Fruit fly (Drosophila melanogaster) whole organism, embryonic: ENCODE results near the gene Atg18b.

Experiments used
- Aef1 ChIP-seq: fragments of 200-800 bp; sonication (Bioruptor generic); IDR thresholded peaks from 3 replicates; pipeline ENCODE4 v1.3.6; 2022; ENCODE audit warnings: missing biosample characterization, missing genetic modification characterization
- Bdp1 ChIP-seq: fragments of 200-800 bp; sonication (Bioruptor generic); optimal IDR thresholded peaks from 3 replicates; lab custom pipeline; 2016; ENCODE audit warnings: missing biosample characterization, missing genetic modification characterization
- CG10431 ChIP-seq: fragments of 200-800 bp; sonication (Bioruptor generic); optimal IDR thresholded peaks from 3 replicates; lab custom pipeline; 2018; ENCODE audit warnings: missing biosample characterization, mild to moderate bottlenecking, missing genetic modification characterization
- CG10959 ChIP-seq: fragments of 200-800 bp; sonication (Bioruptor generic); IDR thresholded peaks from 2 replicates; pipeline ENCODE4 v1.3.6; 2022; ENCODE audit warnings: missing biosample characterization, missing genetic modification characterization
- CG12391 ChIP-seq: fragments of 200-800 bp; sonication (Bioruptor generic); optimal IDR thresholded peaks from 3 replicates; lab custom pipeline; 2018; ENCODE audit warnings: missing biosample characterization, mild to moderate bottlenecking, missing genetic modification characterization, moderate library complexity
- CG12744 ChIP-seq: fragments of 200-800 bp; sonication (Bioruptor generic); optimal IDR thresholded peaks from 2 replicates; lab custom pipeline; 2016; ENCODE audit warnings: missing biosample characterization, missing genetic modification characterization
- CG13296 ChIP-seq: fragments of 200-800 bp; sonication (Bioruptor generic); optimal IDR thresholded peaks from 3 replicates; lab custom pipeline; 2018; ENCODE audit warnings: missing biosample characterization, mild to moderate bottlenecking, missing genetic modification characterization
- CG14050 ChIP-seq: fragments of 200-800 bp; sonication (Bioruptor generic); IDR thresholded peaks from 3 replicates; pipeline ENCODE4 v1.3.6; 2022; ENCODE audit warnings: missing biosample characterization, missing genetic modification characterization
- CG15601 ChIP-seq: fragments of 200-800 bp; sonication (Bioruptor generic); optimal IDR thresholded peaks from 3 replicates; lab custom pipeline; 2019; ENCODE audit warnings: missing biosample characterization, mild to moderate bottlenecking, missing genetic modification characterization, moderate library complexity
- CG15696 ChIP-seq: fragments of 200-800 bp; sonication (Bioruptor generic); optimal IDR thresholded peaks from 2 replicates; lab custom pipeline; 2019; ENCODE audit warnings: missing biosample characterization, mild to moderate bottlenecking, missing genetic modification characterization, moderate library complexity
- CG18619 ChIP-seq: fragments of 200-800 bp; sonication (Bioruptor generic); optimal IDR thresholded peaks from 3 replicates; lab custom pipeline; 2017; ENCODE audit warnings: missing biosample characterization, mild to moderate bottlenecking, missing genetic modification characterization
- CG2889 ChIP-seq: fragments of 200-800 bp; sonication (Bioruptor generic); IDR thresholded peaks from 3 replicates; pipeline ENCODE4 v1.3.6; 2022; ENCODE audit warnings: missing biosample characterization, missing genetic modification characterization
- CG30020 ChIP-seq: fragments of 200-800 bp; optimal IDR thresholded peaks from 2 replicates; lab custom pipeline; 2019; ENCODE audit warnings: missing biosample characterization, mild to moderate bottlenecking, missing genetic modification characterization, moderate library complexity
- CG4282 ChIP-seq: fragments of 200-800 bp; sonication (Bioruptor generic); optimal IDR thresholded peaks from 2 replicates; lab custom pipeline; 2016; ENCODE audit warnings: missing biosample characterization, missing genetic modification characterization
- CG4617 ChIP-seq: fragments of 200-800 bp; sonication (Bioruptor generic); optimal IDR thresholded peaks from 3 replicates; lab custom pipeline; 2016; ENCODE audit warnings: missing biosample characterization, missing genetic modification characterization, borderline replicate concordance
- CG6654 ChIP-seq: fragments of 200-800 bp; sonication (Bioruptor generic); optimal IDR thresholded peaks from 2 replicates; lab custom pipeline; 2017; ENCODE audit warnings: missing biosample characterization, mild to moderate bottlenecking, missing genetic modification characterization
- CG6683 ChIP-seq: fragments of 200-800 bp; sonication (Bioruptor generic); optimal IDR thresholded peaks from 2 replicates; lab custom pipeline; 2017; ENCODE audit warnings: missing biosample characterization, mild to moderate bottlenecking, missing genetic modification characterization, missing genetic modification reagents
- CG7745 ChIP-seq: fragments of 200-800 bp; sonication (Bioruptor generic); optimal IDR thresholded peaks from 2 replicates; lab custom pipeline; 2018; ENCODE audit warnings: missing biosample characterization, mild to moderate bottlenecking, missing genetic modification characterization, moderate library complexity
- Chrac-16 ChIP-seq: fragments of 200-800 bp; sonication (Bioruptor generic); optimal IDR thresholded peaks from 3 replicates; lab custom pipeline; 2016; ENCODE audit warnings: missing biosample characterization, missing genetic modification characterization
- CoRest ChIP-seq: fragments of 200-800 bp; sonication (Bioruptor generic); optimal IDR thresholded peaks from 3 replicates; lab custom pipeline; 2018; ENCODE audit warnings: missing biosample characterization, mild to moderate bottlenecking, missing genetic modification characterization, moderate library complexity
- Dad ChIP-seq: fragments of 200-800 bp; sonication (Bioruptor generic); optimal IDR thresholded peaks from 3 replicates; lab custom pipeline; 2016; ENCODE audit warnings: missing biosample characterization, missing genetic modification characterization
- Fer2 ChIP-seq: fragments of 200-800 bp; sonication (Bioruptor generic); optimal IDR thresholded peaks from 2 replicates; lab custom pipeline; 2018; ENCODE audit warnings: missing biosample characterization, mild to moderate bottlenecking, missing genetic modification characterization, moderate library complexity
- NC2α ChIP-seq: fragments of 200-800 bp; sonication (Bioruptor generic); optimal IDR thresholded peaks from 2 replicates; lab custom pipeline; 2016; ENCODE audit warnings: missing biosample characterization, missing genetic modification characterization
- NK7.1 ChIP-seq: fragments of 200-800 bp; sonication (Bioruptor generic); optimal IDR thresholded peaks from 3 replicates; lab custom pipeline; 2016; ENCODE audit warnings: missing biosample characterization, missing genetic modification characterization
- Optix ChIP-seq: fragments of 200-800 bp; sonication (Bioruptor generic); IDR thresholded peaks from 3 replicates; pipeline ENCODE4 v1.3.6; 2022; ENCODE audit warnings: missing biosample characterization, missing genetic modification characterization
- Rfx ChIP-seq: fragments of 200-800 bp; sonication (Bioruptor generic); IDR thresholded peaks from 2 replicates; pipeline ENCODE4 v1.3.6; 2022; ENCODE audit warnings: missing biosample characterization, missing genetic modification characterization
- Stat92E ChIP-seq, 3 experiments: fragments of >200 bp in 2 of 3; fragments of 200-800 bp in 1 of 3; sonication (Bioruptor generic) in 1 of 3; optimal IDR thresholded peaks; 2 replicates each; lab custom pipeline; 2017 to 2019; ENCODE audit warnings: missing biosample characterization in 3 of 3, missing genetic modification characterization in 3 of 3, mild to moderate bottlenecking in 1 of 3, moderate library complexity in 1 of 3
- Trl ChIP-seq, 3 experiments: fragments of >200 bp in 2 of 3; fragments of 200-800 bp in 1 of 3; sonication (Bioruptor generic) in 1 of 3; optimal IDR thresholded peaks; 2 replicates in 1 of 3; 3 replicates in 2 of 3; lab custom pipeline; 2016 to 2017; ENCODE audit warnings: missing biosample characterization in 1 of 3, missing genetic modification characterization in 1 of 3
- Vsx1 ChIP-seq: fragments of 200-800 bp; sonication (Bioruptor generic); optimal IDR thresholded peaks from 2 replicates; lab custom pipeline; 2017; ENCODE audit warnings: missing biosample characterization, mild to moderate bottlenecking, missing genetic modification characterization, missing genetic modification reagents
- Xrp1 ChIP-seq: fragments of 200-800 bp; sonication (Bioruptor generic); IDR thresholded peaks from 2 replicates; pipeline ENCODE4 v1.3.6; 2022; ENCODE audit warnings: missing biosample characterization, missing genetic modification characterization
- ash1 ChIP-seq: fragments of 200-800 bp; sonication (Bioruptor generic); optimal IDR thresholded peaks from 2 replicates; lab custom pipeline; 2018; ENCODE audit warnings: missing biosample characterization, mild to moderate bottlenecking, missing genetic modification characterization
- az2 ChIP-seq: fragments of 200-800 bp; sonication (Bioruptor generic); optimal IDR thresholded peaks from 3 replicates; lab custom pipeline; 2016; ENCODE audit warnings: missing biosample characterization, missing genetic modification characterization
- cato ChIP-seq: fragments of 200-800 bp; sonication (Bioruptor generic); optimal IDR thresholded peaks from 2 replicates; lab custom pipeline; 2016; ENCODE audit warnings: missing biosample characterization, missing genetic modification characterization, borderline replicate concordance
- chm ChIP-seq: fragments of 200-800 bp; sonication (Bioruptor generic); IDR thresholded peaks from 2 replicates; pipeline ENCODE4 v1.3.6; 2022; ENCODE audit warnings: missing biosample characterization, missing genetic modification characterization
- crc ChIP-seq: fragments of 200-800 bp; sonication (Bioruptor generic); optimal IDR thresholded peaks from 2 replicates; lab custom pipeline; 2016; ENCODE audit warnings: missing biosample characterization, missing genetic modification characterization
- crp ChIP-seq, 2 experiments: fragments of 200-800 bp; sonication (Bioruptor generic); optimal IDR thresholded peaks; 2 replicates in 1 of 2; 3 replicates in 1 of 2; lab custom pipeline; 2017; ENCODE audit warnings: missing biosample characterization in 2 of 2, missing genetic modification characterization in 2 of 2, mild to moderate bottlenecking in 1 of 2, moderate library complexity in 1 of 2
- dmrt11E ChIP-seq: fragments of 200-800 bp; sonication (Bioruptor generic); optimal IDR thresholded peaks from 3 replicates; lab custom pipeline; 2018; ENCODE audit warnings: missing biosample characterization, mild to moderate bottlenecking, missing genetic modification characterization, moderate library complexity
- esg ChIP-seq: fragments of 200-800 bp; sonication (Bioruptor generic); conservative IDR thresholded peaks from 2 replicates; pipeline ENCODE4 v1.3.6; 2022; ENCODE audit warnings: missing biosample characterization, missing genetic modification characterization
- gce ChIP-seq: fragments of 200-800 bp; sonication (Bioruptor generic); IDR thresholded peaks from 3 replicates; pipeline ENCODE4 v1.3.6; 2022; ENCODE audit warnings: missing biosample characterization, missing genetic modification characterization
- hbn ChIP-seq: fragments of 200-800 bp; sonication (Bioruptor generic); IDR thresholded peaks from 2 replicates; pipeline ENCODE4 v1.3.6; 2022; ENCODE audit warnings: missing biosample characterization, missing genetic modification characterization; ENCODE audit not compliant: partially characterized antibody
- lbe ChIP-seq: fragments of 200-800 bp; sonication (Bioruptor generic); optimal IDR thresholded peaks from 2 replicates; lab custom pipeline; 2016; ENCODE audit warnings: missing biosample characterization, mild to moderate bottlenecking, missing genetic modification characterization
- otp ChIP-seq: fragments of 200-800 bp; sonication (Bioruptor generic); IDR thresholded peaks from 3 replicates; pipeline ENCODE4, ENCODE4 v1.3.6; 2022; ENCODE audit warnings: missing biosample characterization, missing genetic modification characterization
- pum ChIP-seq: fragments of 200-800 bp; sonication (Bioruptor generic); optimal IDR thresholded peaks from 2 replicates; lab custom pipeline; 2016; ENCODE audit warnings: missing biosample characterization, missing genetic modification characterization
- pzg ChIP-seq: fragments of 200-800 bp; sonication (Bioruptor generic); optimal IDR thresholded peaks from 3 replicates; lab custom pipeline; 2018; ENCODE audit warnings: missing biosample characterization, mild to moderate bottlenecking, missing genetic modification characterization, moderate library complexity
- repo ChIP-seq: fragments of 200-800 bp; sonication (Bioruptor generic); optimal IDR thresholded peaks from 2 replicates; lab custom pipeline; 2016; ENCODE audit warnings: missing biosample characterization, missing genetic modification characterization
- slou ChIP-seq: fragments of 200-800 bp; sonication (Bioruptor generic); optimal IDR thresholded peaks from 3 replicates; lab custom pipeline; 2016; ENCODE audit warnings: missing biosample characterization, missing genetic modification characterization
- sob ChIP-seq: fragments of 200-800 bp; sonication (Bioruptor generic); IDR thresholded peaks from 2 replicates; pipeline ENCODE4 v1.3.6; 2022; ENCODE audit warnings: missing biosample characterization, missing genetic modification characterization
- zen ChIP-seq: fragments of 200-800 bp; sonication (Bioruptor generic); optimal IDR thresholded peaks from 3 replicates; lab custom pipeline; 2018; ENCODE audit warnings: missing biosample characterization, mild to moderate bottlenecking, missing genetic modification characterization, moderate library complexity
- zen2 ChIP-seq: fragments of 200-800 bp; sonication (Bioruptor generic); IDR thresholded peaks from 3 replicates; pipeline ENCODE4 v1.3.6; 2022; ENCODE audit warnings: missing biosample characterization, missing genetic modification characterization; ENCODE audit not compliant: partially characterized antibody

Atg18b gene

DNA sequence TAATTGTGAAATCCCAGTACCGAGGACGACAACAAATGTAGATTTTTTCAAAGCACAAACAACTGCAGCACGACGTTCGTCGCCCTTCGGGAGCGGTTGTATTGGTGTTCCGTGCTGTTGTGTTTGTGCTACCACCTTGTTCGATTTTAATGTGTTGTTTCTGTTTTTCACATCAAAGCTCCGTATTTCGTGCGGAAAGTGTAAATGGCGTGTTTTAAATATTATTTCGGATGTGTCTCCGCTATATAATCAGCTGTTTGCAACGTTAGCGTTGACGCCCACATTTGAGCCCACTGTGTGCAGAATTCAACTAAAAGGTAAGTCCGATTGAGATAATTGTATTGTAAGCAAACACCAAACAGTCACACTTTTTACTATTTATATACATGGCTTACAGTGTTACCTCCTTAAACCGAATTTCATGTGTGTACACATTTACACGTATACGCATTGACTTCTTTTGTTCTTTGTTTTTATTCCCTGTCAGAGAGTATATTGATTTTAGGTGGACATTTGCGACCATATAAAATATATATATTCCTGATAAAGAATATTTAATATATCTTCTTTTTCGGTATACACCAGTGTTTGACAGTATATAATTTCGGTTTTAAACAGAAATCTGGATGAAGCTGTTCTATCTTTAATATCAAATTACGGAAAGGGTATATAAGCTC is 43.2 kb upstream of the Atg18b start (continued):
- no peak for TF ChIP-seq Dad (GFP tag; lab: Kevin White, UChicago)
- peak; percentile 26 for TF ChIP-seq CG12391
- no peak for TF ChIP-seq CG18619
- TF ChIP-seq Stat92E (GFP tag; optimal IDR thresholded peaks at IDR 0.05; lab: Kevin White, UChicago), result no peak
- TF ChIP-seq CG15601 (tag; lab: Kevin White, UChicago), result no peak
- no peak for TF ChIP-seq esg (GFP tag; lab: Robert Waterston, UW)
- TF ChIP-seq Chrac-16 (GFP tag; lab: Kevin White, UChicago), result peak; percentile 45
- TF ChIP-seq CG12744 (GFP tag; lab: Kevin White, UChicago), result no peak
- no peak for TF ChIP-seq sob (GFP tag; lab: Robert Waterston, UW)
- TF ChIP-seq CG6654 (GFP tag; lab: Kevin White, UChicago), result no peak
- peak; percentile 10 for TF ChIP-seq lbe (GFP tag; lab: Kevin White, UChicago)
- TF ChIP-seq Trl (optimal IDR thresholded peaks at IDR 0.05; lab: Kevin White, UChicago), result no peak
- TF ChIP-seq Trl (GFP tag; optimal IDR thresholded peaks at IDR 0.05; lab: Kevin White, UChicago), result peak; percentile 19
- no peak for TF ChIP-seq otp (GFP tag; lab: Robert Waterston, UW)
- TF ChIP-seq Bdp1 (GFP tag; lab: Kevin White, UChicago), result no peak
- TF ChIP-seq CG30020 (tag; lab: Kevin White, UChicago), result peak; percentile 65
- TF ChIP-seq crc (GFP tag; lab: Kevin White, UChicago), result no peak
- TF ChIP-seq Fer2 (tag; lab: Kevin White, UChicago), result no peak
- no peak for TF ChIP-seq repo (GFP tag; lab: Kevin White, UChicago)
- TF ChIP-seq CG14050 (GFP tag; lab: Robert Waterston, UW), result no peak
- TF ChIP-seq CG4617 (GFP tag; lab: Kevin White, UChicago), result no peak
- peak in 1 of 2 experiments; percentile 68 for TF ChIP-seq crp (GFP tag; optimal IDR thresholded peaks at IDR 0.05; lab: Kevin White, UChicago)
- TF ChIP-seq dmrt11E (tag; lab: Kevin White, UChicago), result peak; percentile 51
- no peak for TF ChIP-seq CG6683 (GFP tag; lab: Kevin White, UChicago)
- TF ChIP-seq CoRest (tag; lab: Kevin White, UChicago), result no peak
- no peak for TF ChIP-seq CG13296 (GFP tag; lab: Kevin White, UChicago)
- no peak for TF ChIP-seq CG10959 (GFP tag; lab: Robert Waterston, UW)
- TF ChIP-seq hbn (GFP tag; lab: Robert Waterston, UW), result no peak
- TF ChIP-seq CG10431 (GFP tag; lab: Kevin White, UChicago), result no peak
- no peak for TF ChIP-seq Vsx1 (GFP tag; lab: Kevin White, UChicago)
- TF ChIP-seq az2, result peak; percentile 36
- no peak for TF ChIP-seq Optix (GFP tag; lab: Robert Waterston, UW)
- TF ChIP-seq CG7745 (tag; lab: Kevin White, UChicago), result no peak
- no peak for TF ChIP-seq chm (GFP tag; lab: Robert Waterston, UW)
- peak; percentile 27 for TF ChIP-seq CG4282 (GFP tag; lab: Kevin White, UChicago)
- TF ChIP-seq zen, result peak; percentile 24
- TF ChIP-seq pum (GFP tag; lab: Kevin White, UChicago), result no peak
- TF ChIP-seq NC2α (GFP tag; lab: Kevin White, UChicago), result no peak
- no peak for TF ChIP-seq slou (GFP tag; lab: Kevin White, UChicago)
- TF ChIP-seq zen2 (GFP tag; lab: Robert Waterston, UW), result no peak
- TF ChIP-seq Rfx (GFP tag; lab: Robert Waterston, UW), result no peak
- peak; percentile 21 for TF ChIP-seq pzg (GFP tag; lab: Kevin White, UChicago)
- TF ChIP-seq CG15696 (tag; lab: Kevin White, UChicago), result peak; percentile 22
- TF ChIP-seq gce (GFP tag; lab: Robert Waterston, UW), result no peak
- TF ChIP-seq cato (GFP tag; lab: Kevin White, UChicago), result no peak
- TF ChIP-seq ash1 (GFP tag; lab: Kevin White, UChicago), result no peak
- no peak for TF ChIP-seq Aef1 (GFP tag; lab: Robert Waterston, UW)
- no peak for TF ChIP-seq NK7.1
- no peak; the same call in 1 of the 2 replicates for TF ChIP-seq Xrp1 (GFP tag; lab: Robert Waterston, UW)
- no peak for TF ChIP-seq CG2889 (GFP tag; lab: Robert Waterston, UW)
